Worm (Caenorhabditis elegans) whole organism, young adult: Measurements from ENCODE around the gene Y43F8B.28.

ENCODE experiments used
- F55B11.4 ChIP-seq: sonication (generic microtip); optimal IDR thresholded peaks from 2 replicates; lab custom pipeline; 2016; ENCODE audit warnings: missing compliant biosample characterization, missing genetic modification characterization, borderline replicate concordance; ENCODE audit not compliant: insufficient read depth
- F57C9.4 ChIP-seq: sonication (generic microtip); optimal IDR thresholded peaks from 2 replicates; lab custom pipeline; 2017; ENCODE audit warnings: mild to moderate bottlenecking, missing genetic modification characterization, missing compliant biosample characterization
- Y56A3A.18 ChIP-seq: fragments of 200-800 bp; sonication (Bioruptor generic); IDR thresholded peaks from 2 replicates; pipeline ENCODE4 v1.3.6; 2022; ENCODE audit warnings: missing genetic modification reagents, missing genetic modification characterization, missing compliant biosample characterization
- attf-6 ChIP-seq: fragments of 200-800 bp; sonication (Bioruptor generic); IDR thresholded peaks from 2 replicates; pipeline ENCODE4 v1.3.6; 2022; ENCODE audit warnings: missing genetic modification reagents, missing genetic modification characterization, missing compliant biosample characterization
- cebp-1 ChIP-seq, 2 experiments: fragments of 200-800 bp in 1 of 2; sonication (Bioruptor generic) in 1 of 2; sonication (generic microtip) in 1 of 2; IDR thresholded peaks in 1 of 2; optimal IDR thresholded peaks in 1 of 2; 2 replicates each; pipeline versions ENCODE4 v1.3.6 to Lab custom; 2017 to 2022; ENCODE audit warnings: missing compliant biosample characterization in 2 of 2, missing genetic modification characterization in 2 of 2, mild to moderate bottlenecking in 1 of 2, missing genetic modification reagents in 1 of 2, moderate library complexity in 1 of 2
- snpc-4 ChIP-seq, 5 experiments: fragments of 150-350 bp in 1 of 5; sonication (generic microtip) in 4 of 5; optimal IDR thresholded peaks; 2 replicates each; lab custom pipeline; 2014 to 2018; ENCODE audit warnings: missing genetic modification characterization in 5 of 5, missing biosample characterization in 3 of 5, antibody characterized with exemption in 2 of 5, mild to moderate bottlenecking in 2 of 5, missing compliant biosample characterization in 2 of 5, missing genotype in 2 of 5, moderate library complexity in 2 of 5, missing genetic modification reagents in 1 of 5
- sptf-2 ChIP-seq: fragments of 200-800 bp; sonication (Bioruptor generic); optimal IDR thresholded peaks from 2 replicates; lab custom pipeline; 2018; ENCODE audit warnings: mild to moderate bottlenecking, missing genetic modification characterization, missing compliant biosample characterization
- unc-130 ChIP-seq: sonication (generic microtip); optimal IDR thresholded peaks from 2 replicates; lab custom pipeline; 2016; ENCODE audit warnings: missing genetic modification reagents, missing genetic modification characterization, missing compliant biosample characterization

- TF ChIP-seq sptf-2 (GFP tag; lab: Kevin White, UChicago) = no peak
- TF ChIP-seq F57C9.4 (tag; lab: Kevin White, UChicago) = no peak
- no peak for TF ChIP-seq snpc-4 (GFP tag; optimal IDR thresholded peaks at IDR 0.05; lab: Kevin White, UChicago)
- no peak for TF ChIP-seq snpc-4 (tag; optimal IDR thresholded peaks at IDR 0.05; lab: Kevin White, UChicago)
- TF ChIP-seq cebp-1 (GFP tag; IDR thresholded peaks at IDR 0.05; lab: Robert Waterston, UW) = no peak
- TF ChIP-seq cebp-1 (tag; optimal IDR thresholded peaks at IDR 0.05; lab: Kevin White, UChicago) = no peak
- TF ChIP-seq F55B11.4 = no peak
- TF ChIP-seq Y56A3A.18 (GFP tag; lab: Robert Waterston, UW) = no peak
- TF ChIP-seq unc-130 (GFP tag; lab: Kevin White, UChicago) = no peak
- no peak for TF ChIP-seq attf-6 (GFP tag; lab: Robert Waterston, UW)
Measured at ce11 chrV:19449544-19449943, 35.6 kb upstream of the Y43F8B.28 start, which contains the start of gene M04C3.5.
